Fruit fly (Drosophila melanogaster): Measurements from ENCODE around the gene Nfs1.

Gene Nfs1

dm6 chr2L:11987945-11988344, 11.5 kb upstream of the Nfs1 start, which contains the start of the genes CG6686 and CG34163 (continued):
- TF ChIP-seq tna (GFP tag; IDR thresholded peaks at IDR 0.05; ENCODE audit: partially characterized antibody) (no peak), CG34422 (GFP tag; IDR thresholded peaks at IDR 0.05) (peak; percentile 62; the same call in 2 of the 3 replicates), D19A (tag; optimal IDR thresholded peaks at IDR 0.05) (no peak), Doc3 (GFP tag; IDR thresholded peaks at IDR 0.05; ENCODE audit: partially characterized antibody) (no peak), Spps (tag; optimal IDR thresholded peaks at IDR 0.05) (no peak), CG9437 (GFP tag; optimal IDR thresholded peaks at IDR 0.05) (peak; percentile 61), jigr1 (GFP tag; IDR thresholded peaks at IDR 0.05) (no peak), CG8944 (GFP tag; optimal IDR thresholded peaks at IDR 0.05) (peak; percentile 5), Ets97D (GFP tag; optimal IDR thresholded peaks at IDR 0.05) (peak; percentile 71), CG9727 (GFP tag; optimal IDR thresholded peaks at IDR 0.05) (peak; percentile 33), CG12299 (tag; optimal IDR thresholded peaks at IDR 0.05) (peak; percentile 47), CG32772 (GFP tag; IDR thresholded peaks at IDR 0.05) (no peak), CG33213 (GFP tag; optimal IDR thresholded peaks at IDR 0.05) (peak; percentile 32), Jarid2 (GFP tag; optimal IDR thresholded peaks at IDR 0.05) (no peak), nom (GFP tag; optimal IDR thresholded peaks at IDR 0.05) (no peak), ind (GFP tag; optimal IDR thresholded peaks at IDR 0.05) (peak; percentile 12), bowl (GFP tag; IDR thresholded peaks at IDR 0.05) (no peak), CG7839 (tag; optimal IDR thresholded peaks at IDR 0.05) (peak; percentile 45), CG2678 (tag; optimal IDR thresholded peaks at IDR 0.05) (no peak), Med (GFP tag) (peak; percentile 87), sna (GFP tag; IDR thresholded peaks at IDR 0.05; ENCODE audit: partially characterized antibody) (no peak), CG9932 (GFP tag; IDR thresholded peaks at IDR 0.05) (peak; percentile 56), Tbp (GFP tag; optimal IDR thresholded peaks at IDR 0.05) (peak; percentile 36), YL-1 (GFP tag; optimal IDR thresholded peaks at IDR 0.05) (peak; percentile 94), zen2 (GFP tag; IDR thresholded peaks at IDR 0.05; ENCODE audit: partially characterized antibody) (no peak), Atf-2 (GFP tag; optimal IDR thresholded peaks at IDR 0.05) (peak; percentile 3), CG9215 (GFP tag; IDR thresholded peaks at IDR 0.05) (no peak), bsh (GFP tag; optimal IDR thresholded peaks at IDR 0.05) (peak in 1 of 2 experiments; percentile 14), Mad (GFP tag; optimal IDR thresholded peaks at IDR 0.05) (peak; percentile 43), CG3838 (GFP tag; optimal IDR thresholded peaks at IDR 0.05) (peak; percentile 7), Awh (GFP tag; IDR thresholded peaks at IDR 0.05) (no peak), CG10462 (GFP tag; optimal IDR thresholded peaks at IDR 0.05) (peak; percentile 37), H15 (GFP tag; IDR thresholded peaks at IDR 0.05) (no peak), Pdp1 (GFP tag; optimal IDR thresholded peaks at IDR 0.05) (peak in 1 of 2 experiments; percentile 66), CG18262 (tag; optimal IDR thresholded peaks at IDR 0.05) (peak; percentile 24), trh (GFP tag; optimal IDR thresholded peaks at IDR 0.05) (no peak), zfh2 (GFP tag; optimal IDR thresholded peaks at IDR 0.05) (peak; percentile 67), CG2889 (GFP tag; IDR thresholded peaks at IDR 0.05) (no peak), pros (GFP tag; optimal IDR thresholded peaks at IDR 0.05) (no peak), CG8089 (GFP tag; optimal IDR thresholded peaks at IDR 0.05) (no peak), CG2199 (GFP tag; IDR thresholded peaks at IDR 0.05) (0 out of 3 replicates have a peak, but pooled peaks have one; percentile 29), CG16863 (GFP tag; optimal IDR thresholded peaks at IDR 0.05) (no peak), CG16813 (GFP tag; IDR thresholded peaks at IDR 0.05; ENCODE audit: partially characterized antibody) (no peak), Hr51 (GFP tag; optimal IDR thresholded peaks at IDR 0.05) (peak in 1 of 2 experiments; percentile 54), CG10267 (tag; optimal IDR thresholded peaks at IDR 0.05) (peak; percentile 49), CG17829 (tag; optimal IDR thresholded peaks at IDR 0.05) (peak; percentile 39), Sox102F (GFP tag; optimal IDR thresholded peaks at IDR 0.05) (no peak), CG30403 (GFP tag; optimal IDR thresholded peaks at IDR 0.05) (peak; percentile 69), dan (GFP tag; IDR thresholded peaks at IDR 0.05) (no peak), CG6813 (GFP tag; optimal IDR thresholded peaks at IDR 0.05) (no peak), E2f1 (GFP tag; IDR thresholded peaks at IDR 0.05) (no peak)

Measured in whole organism, embryonic.